Worm (Caenorhabditis elegans) whole organism, L1 larva: ENCODE measurements around the gene Y62H9A.13.
A peak's percentile ranks its signal among the peaks of the same experiment; 100 is the strongest.

Experiments used
- alr-1 ChIP-seq: fragments of 200-800 bp; sonication (Bioruptor generic); optimal IDR thresholded peaks from 2 replicates; lab custom pipeline; 2018; ENCODE audit warnings: borderline replicate concordance, mild to moderate bottlenecking, missing genetic modification characterization, missing compliant biosample characterization
- aly-2 ChIP-seq: fragments of 150-350 bp; optimal IDR thresholded peaks from 2 replicates; lab custom pipeline; 2014; ENCODE audit warnings: missing biosample characterization, missing genetic modification characterization
- ama-1 ChIP-seq: fragments of 150-350 bp; optimal IDR thresholded peaks from 2 replicates; lab custom pipeline; 2014
- ceh-63 ChIP-seq: fragments of 200-800 bp; sonication (Bioruptor generic); optimal IDR thresholded peaks from 2 replicates; lab custom pipeline; 2018; ENCODE audit warnings: mild to moderate bottlenecking, missing genetic modification characterization, missing compliant biosample characterization
- ceh-8 ChIP-seq: fragments of 200-800 bp; sonication (Bioruptor generic); optimal IDR thresholded peaks from 2 replicates; lab custom pipeline; 2018; ENCODE audit warnings: mild to moderate bottlenecking, missing genetic modification characterization, moderate library complexity, missing compliant biosample characterization
- ceh-82 ChIP-seq, 3 experiments: fragments of 150-350 bp in 1 of 3; sonication (generic microtip) in 2 of 3; optimal IDR thresholded peaks; 2 replicates each; lab custom pipeline; 2014 to 2017; ENCODE audit warnings: missing biosample characterization in 3 of 3, missing genetic modification characterization in 3 of 3
- ceh-88 ChIP-seq: fragments of 200-800 bp; sonication (Bioruptor generic); IDR thresholded peaks from 2 replicates; pipeline ENCODE4 v1.3.6; 2022; ENCODE audit warnings: missing genetic modification characterization, missing compliant biosample characterization
- ces-1 ChIP-seq: fragments of 150-350 bp; optimal IDR thresholded peaks from 2 replicates; lab custom pipeline; 2014; ENCODE audit warnings: missing biosample characterization, missing genetic modification reagents, missing genetic modification characterization
- dsc-1 ChIP-seq: sonication (generic microtip); optimal IDR thresholded peaks from 2 replicates; lab custom pipeline; 2016; ENCODE audit warnings: mild to moderate bottlenecking, missing genetic modification characterization, missing compliant biosample characterization
- efl-1 ChIP-seq, 4 experiments: fragments of 150-350 bp; optimal IDR thresholded peaks in 3 of 4; peaks in 1 of 4; 1 replicate in 1 of 4; 2 replicates in 3 of 4; lab custom pipeline; 2014; ENCODE audit warnings: missing biosample characterization in 2 of 4, missing genetic modification characterization in 2 of 4, missing genetic modification reagents in 2 of 4
- elt-2 ChIP-seq: sonication (generic microtip); optimal IDR thresholded peaks from 2 replicates; lab custom pipeline; 2016; ENCODE audit warnings: missing genetic modification characterization, mild to moderate bottlenecking, inconsistent platforms, missing compliant biosample characterization, missing genetic modification reagents
- ets-5 ChIP-seq: fragments of 200-800 bp; sonication (Bioruptor generic); IDR thresholded peaks from 2 replicates; pipeline ENCODE4 v1.3.6; 2022; ENCODE audit warnings: missing genetic modification characterization, missing compliant biosample characterization
- fkh-10 ChIP-seq: sonication (generic microtip); optimal IDR thresholded peaks from 2 replicates; lab custom pipeline; 2017; ENCODE audit warnings: missing biosample characterization, missing genetic modification reagents, missing genetic modification characterization
- fkh-4 ChIP-seq: sonication (generic microtip); optimal IDR thresholded peaks from 2 replicates; lab custom pipeline; 2016; ENCODE audit warnings: missing compliant biosample characterization, missing genetic modification characterization, borderline replicate concordance
- fos-1 ChIP-seq: fragments of 150-350 bp; optimal IDR thresholded peaks from 2 replicates; lab custom pipeline; 2014; ENCODE audit warnings: missing biosample characterization, missing genetic modification characterization
- grh-1 ChIP-seq: fragments of 200-800 bp; sonication (Bioruptor generic); IDR thresholded peaks from 2 replicates; pipeline ENCODE4 v1.3.6; 2022; ENCODE audit warnings: missing genetic modification reagents, missing genetic modification characterization, missing compliant biosample characterization
- isw-1 ChIP-seq: fragments of 200-800 bp; sonication (Bioruptor generic); IDR thresholded peaks from 2 replicates; pipeline ENCODE4 v1.3.6; 2022; ENCODE audit warnings: missing genetic modification characterization, missing compliant biosample characterization
- lin-14 ChIP-seq: fragments of 200-800 bp; sonication (Bioruptor generic); optimal IDR thresholded peaks from 2 replicates; lab custom pipeline; 2018; ENCODE audit warnings: mild to moderate bottlenecking, missing genetic modification characterization, moderate library complexity, missing compliant biosample characterization
- lin-15B ChIP-seq: fragments of 150-350 bp; sonication (generic microtip); optimal IDR thresholded peaks from 3 replicates; lab custom pipeline; 2014; ENCODE audit warnings: missing biosample characterization, missing genetic modification characterization
- lin-39 ChIP-seq: fragments of 150-350 bp; optimal IDR thresholded peaks from 2 replicates; lab custom pipeline; 2014; ENCODE audit warnings: missing biosample characterization, missing genetic modification reagents, missing genetic modification characterization
- lsy-2 ChIP-seq, 2 experiments: fragments of 150-350 bp; optimal IDR thresholded peaks; 2 replicates each; lab custom pipeline; 2014; ENCODE audit warnings: missing biosample characterization in 2 of 2, missing genetic modification characterization in 2 of 2
- mdl-1 ChIP-seq, 2 experiments: fragments of 150-350 bp; optimal IDR thresholded peaks; 2 replicates each; lab custom pipeline; 2014 to 2017; ENCODE audit warnings: missing biosample characterization in 2 of 2, missing genetic modification characterization in 2 of 2, inconsistent platforms in 1 of 2
- mef-2 ChIP-seq: fragments of 150-350 bp; optimal IDR thresholded peaks from 2 replicates; lab custom pipeline; 2014; ENCODE audit warnings: missing biosample characterization, missing genetic modification characterization
- mep-1 ChIP-seq: fragments of 150-350 bp; optimal IDR thresholded peaks from 2 replicates; lab custom pipeline; 2014; ENCODE audit warnings: missing biosample characterization, missing genetic modification characterization
- nhr-11 ChIP-seq: fragments of 150-350 bp; optimal IDR thresholded peaks from 2 replicates; lab custom pipeline; 2014; ENCODE audit warnings: missing biosample characterization, missing genetic modification characterization
- nhr-12 ChIP-seq: sonication (generic microtip); optimal IDR thresholded peaks from 2 replicates; lab custom pipeline; 2017; ENCODE audit warnings: missing biosample characterization, missing genetic modification characterization
- nhr-19 ChIP-seq: fragments of 200-800 bp; sonication (Bioruptor generic); conservative IDR thresholded peaks from 2 replicates; pipeline ENCODE4 v1.3.6; 2022; ENCODE audit warnings: missing genetic modification characterization, missing compliant biosample characterization
- nhr-20 ChIP-seq: sonication (generic microtip); optimal IDR thresholded peaks from 2 replicates; lab custom pipeline; 2016; ENCODE audit warnings: mild to moderate bottlenecking, missing genetic modification characterization, missing compliant biosample characterization
- nhr-237 ChIP-seq: fragments of 150-350 bp; optimal IDR thresholded peaks from 2 replicates; lab custom pipeline; 2014; ENCODE audit warnings: missing biosample characterization, missing genetic modification characterization
- nhr-28 ChIP-seq: fragments of 150-350 bp; optimal IDR thresholded peaks from 2 replicates; lab custom pipeline; 2014; ENCODE audit warnings: missing biosample characterization, missing genetic modification characterization
- nhr-47 ChIP-seq: sonication (generic microtip); optimal IDR thresholded peaks from 2 replicates; lab custom pipeline; 2016; ENCODE audit warnings: mild to moderate bottlenecking, missing genetic modification characterization, moderate library complexity, missing compliant biosample characterization
- nhr-84 ChIP-seq: sonication (generic microtip); optimal IDR thresholded peaks from 2 replicates; lab custom pipeline; 2017; ENCODE audit warnings: missing biosample characterization, missing genetic modification characterization
- pqm-1 ChIP-seq: sonication (generic microtip); optimal IDR thresholded peaks from 3 replicates; lab custom pipeline; 2017; ENCODE audit warnings: missing biosample characterization, missing genetic modification characterization
- rnt-1 ChIP-seq: sonication (generic microtip); optimal IDR thresholded peaks from 2 replicates; lab custom pipeline; 2016; ENCODE audit warnings: mild to moderate bottlenecking, missing genetic modification characterization, moderate library complexity, missing compliant biosample characterization
- skn-1 ChIP-seq: fragments of 150-350 bp; optimal IDR thresholded peaks from 2 replicates; lab custom pipeline; 2014; ENCODE audit warnings: missing biosample characterization, missing genetic modification characterization
- sox-4 ChIP-seq: sonication (generic microtip); optimal IDR thresholded peaks from 2 replicates; lab custom pipeline; 2016; ENCODE audit warnings: missing genetic modification characterization, missing compliant biosample characterization
- sptf-1 ChIP-seq: fragments of 150-350 bp; optimal IDR thresholded peaks from 2 replicates; lab custom pipeline; 2014; ENCODE audit warnings: missing biosample characterization, missing genetic modification characterization
- sup-37 ChIP-seq: fragments of 200-800 bp; sonication (Bioruptor generic); optimal IDR thresholded peaks from 2 replicates; lab custom pipeline; 2018; ENCODE audit warnings: mild to moderate bottlenecking, missing genetic modification characterization, missing compliant biosample characterization
- tbx-2 ChIP-seq: sonication (generic microtip); optimal IDR thresholded peaks from 2 replicates; lab custom pipeline; 2016; ENCODE audit warnings: missing genetic modification characterization, missing compliant biosample characterization
- tlp-1 ChIP-seq: fragments of 150-350 bp; optimal IDR thresholded peaks from 2 replicates; lab custom pipeline; 2014; ENCODE audit warnings: missing biosample characterization, missing genetic modification characterization
- unc-30 ChIP-seq: sonication (generic microtip); optimal IDR thresholded peaks from 2 replicates; lab custom pipeline; 2017; ENCODE audit warnings: missing biosample characterization, missing genetic modification characterization
- unc-62 ChIP-seq: fragments of 150-350 bp; optimal IDR thresholded peaks from 2 replicates; lab custom pipeline; 2014; ENCODE audit warnings: missing biosample characterization, missing genetic modification reagents, missing genetic modification characterization
- unc-86 ChIP-seq: sonication (generic microtip); optimal IDR thresholded peaks from 2 replicates; lab custom pipeline; 2016; ENCODE audit warnings: missing genetic modification characterization, missing compliant biosample characterization
- unc-98 ChIP-seq: fragments of 200-800 bp; sonication (Bioruptor generic); IDR thresholded peaks from 2 replicates; pipeline ENCODE4 v1.3.6; 2022; ENCODE audit warnings: missing genetic modification characterization, missing compliant biosample characterization
- xbp-1 ChIP-seq: sonication (generic microtip); optimal IDR thresholded peaks from 2 replicates; lab custom pipeline; 2016; ENCODE audit warnings: missing genetic modification characterization, missing compliant biosample characterization
- zag-1 ChIP-seq: fragments of 150-350 bp; optimal IDR thresholded peaks from 2 replicates; lab custom pipeline; 2014; ENCODE audit warnings: missing biosample characterization, missing genetic modification characterization
- ztf-11 ChIP-seq, 2 experiments: sonication (generic microtip); optimal IDR thresholded peaks; 2 replicates each; lab custom pipeline; 2016 to 2017; ENCODE audit warnings: missing genetic modification characterization in 2 of 2, missing biosample characterization in 1 of 2, missing compliant biosample characterization in 1 of 2

Gene Y62H9A.13

DNA sequence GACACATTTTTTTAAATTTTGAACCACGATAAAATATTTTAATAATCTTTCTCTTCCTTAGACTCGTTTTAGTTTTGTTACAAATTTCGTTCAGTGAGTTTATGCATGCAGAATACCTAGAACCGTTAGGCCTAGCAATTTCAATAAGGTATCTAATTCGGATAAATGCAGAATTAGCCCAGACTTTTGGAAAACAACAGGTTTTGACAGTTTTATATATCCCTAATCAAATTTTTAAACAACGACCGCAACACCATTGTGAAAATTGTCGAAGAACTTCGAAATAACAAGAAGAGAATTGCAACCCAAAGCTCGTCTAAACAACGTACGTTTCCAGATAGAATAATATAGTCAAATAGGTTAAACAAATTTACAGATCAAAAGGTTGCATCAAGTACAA, 1.2 kb downstream of the Y62H9A.13 start, which contains the start of gene Y62H9A.16:
Y62H9A.16 (plus strand) TSS at position 301 of the 400 bp plus-strand sequence.
- TF ChIP-seq nhr-11 (tag; lab: Kevin White, UChicago) = no peak
- TF ChIP-seq xbp-1 = no peak
- TF ChIP-seq grh-1 = no peak
- no peak for TF ChIP-seq unc-98 (GFP tag; lab: Robert Waterston, UW)
- no peak for TF ChIP-seq nhr-47 (tag; lab: Kevin White, UChicago)
- no peak for TF ChIP-seq tbx-2 (tag; lab: Kevin White, UChicago)
- no peak for TF ChIP-seq mdl-1 (tag; optimal IDR thresholded peaks at IDR 0.05; lab: Kevin White, UChicago)
- no peak for TF ChIP-seq sptf-1 (tag; lab: Kevin White, UChicago)
- TF ChIP-seq unc-62 (GFP tag; lab: Kevin White, UChicago) = no peak
- no peak for TF ChIP-seq ceh-8 (GFP tag; lab: Kevin White, UChicago)
- TF ChIP-seq isw-1 (GFP tag; lab: Robert Waterston, UW) = no peak
- TF ChIP-seq nhr-20 = no peak
- TF ChIP-seq skn-1 (tag; lab: Kevin White, UChicago) = no peak

DNA sequence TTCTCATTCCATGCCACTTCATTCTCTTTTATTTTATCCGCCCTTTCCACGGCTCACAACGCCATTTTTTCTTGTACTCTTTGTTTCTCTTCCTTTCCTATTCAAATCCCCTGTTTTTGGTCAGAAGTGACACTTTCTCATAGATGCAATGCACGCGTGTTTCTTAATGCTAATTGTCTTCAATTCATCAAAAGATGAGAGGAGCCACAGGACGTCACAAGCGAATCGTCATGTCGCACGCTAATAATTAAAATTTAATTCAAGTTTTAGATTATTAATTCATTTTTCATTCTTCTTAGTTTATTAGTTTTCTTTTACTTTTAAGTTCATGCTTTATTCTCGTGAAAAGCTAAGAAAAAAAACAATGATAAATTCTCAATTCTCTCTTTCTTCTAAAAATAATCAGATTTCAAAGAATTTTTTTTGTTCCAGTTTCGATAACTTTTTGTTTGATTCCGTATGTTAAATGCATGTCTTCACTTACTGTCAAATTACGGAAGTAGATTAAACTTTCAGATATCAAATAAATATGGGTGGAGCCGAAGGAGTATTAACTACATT, 4.0 kb downstream of the Y62H9A.13 start, which contains the start of gene Y62H9A.14:
Y62H9A.14 (plus strand) TSS at position 511 of the 561 bp plus-strand sequence.
- peak; percentile 72 for TF ChIP-seq dsc-1
- TF ChIP-seq nhr-237 (tag; lab: Kevin White, UChicago) = no peak
- no peak for TF ChIP-seq nhr-12 (tag; lab: Kevin White, UChicago)
- no peak for TF ChIP-seq ceh-88 (GFP tag; lab: Robert Waterston, UW)
- no peak for TF ChIP-seq ztf-11 (tag; optimal IDR thresholded peaks at IDR 0.05; lab: Kevin White, UChicago)
- peak; percentile 22 for TF ChIP-seq lin-14 (GFP tag; lab: Kevin White, UChicago)
- peak; percentile 60 for TF ChIP-seq ceh-8 (GFP tag; lab: Kevin White, UChicago)
- TF ChIP-seq mdl-1 (tag; optimal IDR thresholded peaks at IDR 0.05; lab: Kevin White, UChicago) = no peak
- TF ChIP-seq ces-1 (GFP tag; lab: Kevin White, UChicago) = no peak
- no peak for TF ChIP-seq rnt-1
- no peak for TF ChIP-seq zag-1 (tag; lab: Kevin White, UChicago)
- TF ChIP-seq, all 84 proteins: peak for 3

DNA sequence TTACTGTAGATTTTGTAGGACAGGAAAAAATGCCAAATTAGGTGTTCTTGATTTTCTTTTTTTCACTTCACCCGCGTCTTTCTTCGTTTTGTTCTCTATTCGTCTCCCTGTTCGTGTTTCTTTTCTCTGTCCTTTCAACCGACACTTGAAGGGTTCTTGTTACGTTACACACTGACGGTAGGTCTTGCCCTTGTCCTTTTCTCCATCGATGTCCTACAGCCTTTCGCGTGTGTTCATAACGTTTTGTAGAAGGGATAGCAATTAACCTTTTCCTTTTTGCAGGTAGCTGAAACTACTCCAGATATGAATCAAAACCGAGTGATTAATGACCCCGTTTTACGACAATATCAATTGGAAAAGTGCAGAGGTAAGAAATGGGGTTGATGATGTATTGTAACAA, 7.4 kb downstream of the Y62H9A.13 start, which contains the start of gene F55G7.1:
F55G7.1 (plus strand) TSS at position 276 of the 400 bp plus-strand sequence.
- TF ChIP-seq sox-4 (no peak), ztf-11 (tag; optimal IDR thresholded peaks at IDR 0.05; lab: Kevin White, UChicago) (no peak), skn-1 (tag; lab: Kevin White, UChicago) (peak; percentile 22), fkh-10 (GFP tag; lab: Kevin White, UChicago) (no peak), grh-1 (no peak), mef-2 (tag; lab: Kevin White, UChicago) (no peak), sup-37 (GFP tag; lab: Kevin White, UChicago) (no peak), mep-1 (tag; lab: Kevin White, UChicago) (peak; percentile 65), fkh-4 (tag; lab: Kevin White, UChicago) (no peak), unc-62 (GFP tag; lab: Kevin White, UChicago) (no peak), ceh-88 (GFP tag; lab: Robert Waterston, UW) (no peak), alr-1 (tag; lab: Kevin White, UChicago) (no peak), nhr-84 (tag; lab: Kevin White, UChicago) (no peak), lin-15B (tag; lab: Kevin White, UChicago) (no peak), ama-1 (lab: Kevin White, UChicago) (no peak), nhr-12 (tag; lab: Kevin White, UChicago) (no peak), nhr-28 (no peak), ets-5 (GFP tag; lab: Robert Waterston, UW) (no peak), rnt-1 (peak; percentile 66), tlp-1 (tag; lab: Kevin White, UChicago) (no peak), lsy-2 (tag; optimal IDR thresholded peaks at IDR 0.05; lab: Kevin White, UChicago) (no peak), lin-14 (GFP tag; lab: Kevin White, UChicago) (peak; percentile 51), nhr-19 (GFP tag; lab: Robert Waterston, UW) (peak; percentile 61), ceh-63 (GFP tag; lab: Kevin White, UChicago) (no peak), pqm-1 (tag; lab: Kevin White, UChicago) (no peak), nhr-237 (tag; lab: Kevin White, UChicago) (no peak), fos-1 (tag; lab: Kevin White, UChicago) (no peak), elt-2 (no peak), lin-39 (peak; percentile 5), ceh-82 (tag; optimal IDR thresholded peaks at IDR 0.05; lab: Kevin White, UChicago) (peak in 2 of 3 experiments; percentile 17 to 54), ceh-8 (GFP tag; lab: Kevin White, UChicago) (no peak), unc-98 (GFP tag; lab: Robert Waterston, UW) (no peak), aly-2 (tag; lab: Kevin White, UChicago) (no peak), unc-86 (tag; lab: Kevin White, UChicago) (no peak), unc-30 (tag; lab: Kevin White, UChicago) (no peak), efl-1 (optimal IDR thresholded peaks at IDR 0.05; lab: Kevin White, UChicago) (peak; percentile 34 to 37), efl-1 (GFP tag; optimal IDR thresholded peaks at IDR 0.05 in 1 of 2; lab: Kevin White, UChicago) (peak in 1 of 2 experiments; percentile 72)
